Worm (Caenorhabditis elegans) whole organism, early embryonic: Measurements from ENCODE around the gene K04C2.5.

Experiments
- ceh-36 ChIP-seq: sonication (generic microtip); optimal IDR thresholded peaks from 2 replicates; lab custom pipeline; 2016; ENCODE audit warnings: missing genetic modification characterization, inconsistent platforms, missing compliant biosample characterization
- pes-1 ChIP-seq: fragments of 200-800 bp; sonication (Bioruptor generic); IDR thresholded peaks from 2 replicates; pipeline ENCODE4 v1.3.6; 2022; ENCODE audit warnings: missing genetic modification reagents, missing genetic modification characterization, missing compliant biosample characterization
- tra-4 ChIP-seq: sonication (generic microtip); optimal IDR thresholded peaks from 2 replicates; lab custom pipeline; 2017; ENCODE audit warnings: missing genetic modification characterization, missing compliant biosample characterization

ce11 chrIII:6869996-6870395 lies 21.5 kb downstream of the K04C2.5 start, which contains the start of gene K04C2.8:
- TF ChIP-seq tra-4: no peak
- no peak for TF ChIP-seq pes-1 (GFP tag; lab: Robert Waterston, UW)
- TF ChIP-seq ceh-36 (tag; lab: Kevin White, UChicago): no peak
